Worm (Caenorhabditis elegans) whole organism, late embryonic: Measurements from ENCODE around the gene K08E7.8.

ENCODE experiments used
- C38D4.7 ChIP-seq: fragments of 200-800 bp; sonication (Bioruptor generic); optimal IDR thresholded peaks from 2 replicates; lab custom pipeline; 2018; ENCODE audit warnings: mild to moderate bottlenecking, missing genetic modification characterization, moderate library complexity, missing compliant biosample characterization
- K09A11.1 ChIP-seq: sonication (generic microtip); optimal IDR thresholded peaks from 2 replicates; lab custom pipeline; 2017; ENCODE audit warnings: antibody characterized with exemption, mild to moderate bottlenecking, missing genetic modification characterization, missing compliant biosample characterization; ENCODE audit not compliant: insufficient read depth
- T23F11.4 ChIP-seq: fragments of 200-800 bp; sonication (Bioruptor generic); optimal IDR thresholded peaks from 2 replicates; lab custom pipeline; 2018; ENCODE audit warnings: mild to moderate bottlenecking, missing genetic modification characterization, missing compliant biosample characterization
- Y22D7AL.16 ChIP-seq: sonication (generic microtip); optimal IDR thresholded peaks from 2 replicates; lab custom pipeline; 2016; ENCODE audit warnings: missing genetic modification characterization, missing compliant biosample characterization
- ama-1 ChIP-seq: fragments of 150-350 bp; optimal IDR thresholded peaks from 2 replicates; lab custom pipeline; 2014
- ceh-14 ChIP-seq: sonication (generic microtip); optimal IDR thresholded peaks from 2 replicates; lab custom pipeline; 2016; ENCODE audit warnings: missing genotype, missing genetic modification characterization, missing compliant biosample characterization
- ceh-18 ChIP-seq: sonication (generic microtip); optimal IDR thresholded peaks from 2 replicates; lab custom pipeline; 2016; ENCODE audit warnings: missing genetic modification characterization, missing compliant biosample characterization
- ceh-19 ChIP-seq: fragments of 200-800 bp; sonication (Bioruptor generic); optimal IDR thresholded peaks from 2 replicates; lab custom pipeline; 2018; ENCODE audit warnings: mild to moderate bottlenecking, missing genetic modification characterization, missing compliant biosample characterization
- ceh-2 ChIP-seq: sonication (generic microtip); optimal IDR thresholded peaks from 2 replicates; lab custom pipeline; 2016; ENCODE audit warnings: missing genotype, missing genetic modification characterization, missing compliant biosample characterization
- ceh-22 ChIP-seq: sonication (generic microtip); optimal IDR thresholded peaks from 2 replicates; lab custom pipeline; 2017; ENCODE audit warnings: missing biosample characterization, missing genetic modification characterization
- ceh-24 ChIP-seq: sonication (generic microtip); optimal IDR thresholded peaks from 2 replicates; lab custom pipeline; 2016; ENCODE audit warnings: mild to moderate bottlenecking, missing genetic modification characterization, missing compliant biosample characterization
- ceh-30 ChIP-seq: fragments of 150-350 bp; optimal IDR thresholded peaks from 2 replicates; lab custom pipeline; 2014; ENCODE audit warnings: missing biosample characterization, missing genetic modification characterization
- ceh-31 ChIP-seq: sonication (generic microtip); optimal IDR thresholded peaks from 2 replicates; lab custom pipeline; 2016; ENCODE audit warnings: missing genetic modification characterization, missing compliant biosample characterization
- ceh-34 ChIP-seq: sonication (generic microtip); optimal IDR thresholded peaks from 2 replicates; lab custom pipeline; 2016; ENCODE audit warnings: mild to moderate bottlenecking, missing genetic modification characterization, missing compliant biosample characterization
- ceh-45 ChIP-seq: fragments of 200-800 bp; sonication (Bioruptor generic); IDR thresholded peaks from 2 replicates; pipeline ENCODE4 v1.3.6; 2022; ENCODE audit warnings: missing genetic modification reagents, missing genetic modification characterization, missing compliant biosample characterization
- ceh-6 ChIP-seq: fragments of 200-800 bp; sonication (Bioruptor generic); optimal IDR thresholded peaks from 2 replicates; lab custom pipeline; 2018; ENCODE audit warnings: mild to moderate bottlenecking, missing genetic modification characterization, missing compliant biosample characterization
- dmd-4 ChIP-seq: sonication (generic microtip); optimal IDR thresholded peaks from 2 replicates; lab custom pipeline; 2016; ENCODE audit warnings: borderline replicate concordance, missing genetic modification characterization, missing compliant biosample characterization
- elt-2 ChIP-seq: sonication (generic microtip); optimal IDR thresholded peaks from 2 replicates; lab custom pipeline; 2016; ENCODE audit warnings: missing genetic modification reagents, missing genetic modification characterization, missing compliant biosample characterization
- ets-4 ChIP-seq: sonication (generic microtip); optimal IDR thresholded peaks from 2 replicates; lab custom pipeline; 2016; ENCODE audit warnings: missing genetic modification characterization, missing compliant biosample characterization
- eyg-1 ChIP-seq: sonication (generic microtip); optimal IDR thresholded peaks from 2 replicates; lab custom pipeline; 2016; ENCODE audit warnings: missing genotype, missing genetic modification characterization, missing compliant biosample characterization
- fax-1 ChIP-seq: sonication (generic microtip); optimal IDR thresholded peaks from 2 replicates; lab custom pipeline; 2016; ENCODE audit warnings: missing genotype, missing genetic modification characterization, missing compliant biosample characterization
- fkh-10 ChIP-seq: fragments of 150-350 bp; optimal IDR thresholded peaks from 2 replicates; lab custom pipeline; 2014; ENCODE audit warnings: missing biosample characterization, missing genetic modification reagents, missing genetic modification characterization
- fkh-6 ChIP-seq: sonication (generic microtip); optimal IDR thresholded peaks from 2 replicates; lab custom pipeline; 2016; ENCODE audit warnings: missing genetic modification characterization, missing compliant biosample characterization
- gmeb-2 ChIP-seq: sonication (generic microtip); optimal IDR thresholded peaks from 2 replicates; lab custom pipeline; 2016; ENCODE audit warnings: missing genetic modification characterization, inconsistent platforms, missing compliant biosample characterization
- hlh-15 ChIP-seq: sonication (generic microtip); optimal IDR thresholded peaks from 2 replicates; lab custom pipeline; 2016; ENCODE audit warnings: missing genetic modification characterization, missing compliant biosample characterization
- hlh-30 ChIP-seq: sonication (generic microtip); optimal IDR thresholded peaks from 2 replicates; lab custom pipeline; 2017; ENCODE audit warnings: antibody characterized with exemption, missing genetic modification characterization, missing compliant biosample characterization; ENCODE audit not compliant: insufficient read depth
- hlh-6 ChIP-seq: sonication (generic microtip); optimal IDR thresholded peaks from 2 replicates; lab custom pipeline; 2016; ENCODE audit warnings: missing genotype, missing genetic modification characterization, missing compliant biosample characterization
- hlh-8 ChIP-seq: sonication (generic microtip); optimal IDR thresholded peaks from 2 replicates; lab custom pipeline; 2016; ENCODE audit warnings: missing genotype, missing genetic modification characterization, missing compliant biosample characterization
- lim-6 ChIP-seq: sonication (generic microtip); optimal IDR thresholded peaks from 2 replicates; lab custom pipeline; 2016; ENCODE audit warnings: missing genetic modification characterization, missing compliant biosample characterization
- nfya-1 ChIP-seq: sonication (generic microtip); optimal IDR thresholded peaks from 2 replicates; lab custom pipeline; 2017; ENCODE audit warnings: missing genetic modification characterization, mild to moderate bottlenecking, missing compliant biosample characterization, antibody characterized with exemption, moderate library complexity
- nhr-232 ChIP-seq: sonication (generic microtip); optimal IDR thresholded peaks from 2 replicates; lab custom pipeline; 2016; ENCODE audit warnings: missing genetic modification characterization, missing compliant biosample characterization
- npax-4 ChIP-seq: sonication (generic microtip); optimal IDR thresholded peaks from 2 replicates; lab custom pipeline; 2016; ENCODE audit warnings: missing genetic modification characterization, missing compliant biosample characterization
- pag-3 ChIP-seq: sonication (generic microtip); optimal IDR thresholded peaks from 2 replicates; lab custom pipeline; 2016; ENCODE audit warnings: missing compliant biosample characterization, missing genetic modification characterization, borderline replicate concordance
- pat-9 ChIP-seq: fragments of 200-800 bp; sonication (Bioruptor generic); optimal IDR thresholded peaks from 2 replicates; lab custom pipeline; 2018; ENCODE audit warnings: mild to moderate bottlenecking, missing genetic modification characterization, moderate library complexity, missing compliant biosample characterization
- pax-1 ChIP-seq: fragments of 150-350 bp; optimal IDR thresholded peaks from 2 replicates; lab custom pipeline; 2014; ENCODE audit warnings: missing biosample characterization, missing genetic modification characterization
- pqm-1 ChIP-seq: sonication (generic microtip); optimal IDR thresholded peaks from 2 replicates; lab custom pipeline; 2016; ENCODE audit warnings: missing genetic modification characterization, missing compliant biosample characterization
- ref-2 ChIP-seq: sonication (generic microtip); optimal IDR thresholded peaks from 2 replicates; lab custom pipeline; 2016; ENCODE audit warnings: missing genetic modification characterization, missing compliant biosample characterization
- sdc-2 ChIP-seq: sonication (generic microtip); optimal IDR thresholded peaks from 2 replicates; lab custom pipeline; 2016; ENCODE audit warnings: missing genotype, missing genetic modification characterization, missing compliant biosample characterization
- sox-2 ChIP-seq: fragments of 200-800 bp; sonication (Bioruptor generic); IDR thresholded peaks from 2 replicates; pipeline ENCODE4 v1.3.6; 2022; ENCODE audit warnings: missing genetic modification reagents, missing genetic modification characterization, missing compliant biosample characterization
- syd-9 ChIP-seq: sonication (generic microtip); optimal IDR thresholded peaks from 2 replicates; lab custom pipeline; 2016; ENCODE audit warnings: mild to moderate bottlenecking, missing genetic modification characterization, moderate library complexity, missing compliant biosample characterization
- tbx-2 ChIP-seq: sonication (generic microtip); optimal IDR thresholded peaks from 2 replicates; lab custom pipeline; 2016; ENCODE audit warnings: missing genetic modification characterization, missing compliant biosample characterization
- unc-42 ChIP-seq: sonication (generic microtip); optimal IDR thresholded peaks from 2 replicates; lab custom pipeline; 2016; ENCODE audit warnings: missing genotype, missing genetic modification characterization, missing compliant biosample characterization
- unc-55 ChIP-seq: sonication (generic microtip); optimal IDR thresholded peaks from 2 replicates; lab custom pipeline; 2017; ENCODE audit warnings: missing biosample characterization, missing genetic modification reagents, missing genetic modification characterization
- unc-86 ChIP-seq: sonication (generic microtip); optimal IDR thresholded peaks from 2 replicates; lab custom pipeline; 2016; ENCODE audit warnings: missing genetic modification characterization, missing compliant biosample characterization

K08E7.8 gene

ce11 chrIV:12544624-12545023 lies 41.2 kb downstream of the K08E7.8 start:
- TF ChIP-seq ceh-14 (no peak), ama-1 (lab: Kevin White, UChicago) (no peak), ceh-2 (tag; lab: Kevin White, UChicago) (no peak), unc-86 (tag; lab: Kevin White, UChicago) (no peak), unc-42 (tag; lab: Kevin White, UChicago) (no peak), syd-9 (tag; lab: Kevin White, UChicago) (no peak), fax-1 (tag; lab: Kevin White, UChicago) (no peak), tbx-2 (tag; lab: Kevin White, UChicago) (no peak), gmeb-2 (tag; lab: Kevin White, UChicago) (no peak), unc-55 (GFP tag; lab: Kevin White, UChicago) (no peak)

- TF ChIP-seq ets-4 (no peak), ceh-24 (tag; lab: Kevin White, UChicago) (no peak), pat-9 (no peak), pax-1 (tag; lab: Kevin White, UChicago) (no peak), dmd-4 (tag; lab: Kevin White, UChicago) (no peak), ceh-2 (tag; lab: Kevin White, UChicago) (no peak), sdc-2 (tag; lab: Kevin White, UChicago) (no peak), nhr-232 (tag; lab: Kevin White, UChicago) (no peak), hlh-30 (tag; lab: Kevin White, UChicago) (no peak), ceh-31 (tag; lab: Kevin White, UChicago) (no peak), tbx-2 (tag; lab: Kevin White, UChicago) (no peak), ceh-18 (tag; lab: Kevin White, UChicago) (no peak), fkh-6 (tag; lab: Kevin White, UChicago) (no peak)
Observed at ce11 chrIV:12542011-12542410, 43.9 kb downstream of the K08E7.8 start, which contains the start of gene ham-1. Gene ham-1, plus strand, starts transcription at chrIV:12542183.

- TF ChIP-seq ceh-18 (tag; lab: Kevin White, UChicago) (no peak), unc-55 (GFP tag; lab: Kevin White, UChicago) (no peak), unc-42 (tag; lab: Kevin White, UChicago) (no peak), tbx-2 (tag; lab: Kevin White, UChicago) (no peak), ceh-30 (no peak), C38D4.7 (GFP tag; lab: Kevin White, UChicago) (no peak), gmeb-2 (tag; lab: Kevin White, UChicago) (no peak), hlh-15 (no peak), pqm-1 (tag; lab: Kevin White, UChicago) (no peak), fkh-10 (GFP tag; lab: Kevin White, UChicago) (no peak), ref-2 (no peak), lim-6 (tag; lab: Kevin White, UChicago) (no peak), fkh-6 (tag; lab: Kevin White, UChicago) (no peak), Y22D7AL.16 (tag; lab: Kevin White, UChicago) (no peak), ceh-31 (tag; lab: Kevin White, UChicago) (no peak), ceh-19 (GFP tag; lab: Kevin White, UChicago) (no peak), ceh-34 (no peak), elt-2 (tag; lab: Kevin White, UChicago) (no peak)
Observed at ce11 chrIV:12540242-12540641, 45.6 kb downstream of the K08E7.8 start.

- TF ChIP-seq hlh-30 (tag; lab: Kevin White, UChicago) (no peak), K09A11.1 (tag; lab: Kevin White, UChicago) (no peak), eyg-1 (no peak), unc-55 (GFP tag; lab: Kevin White, UChicago) (no peak), fkh-6 (tag; lab: Kevin White, UChicago) (no peak), ref-2 (no peak), hlh-8 (tag; lab: Kevin White, UChicago) (no peak), pat-9 (no peak), nfya-1 (tag; lab: Kevin White, UChicago) (no peak), nhr-232 (tag; lab: Kevin White, UChicago) (no peak), ceh-6 (GFP tag; lab: Kevin White, UChicago) (no peak), T23F11.4 (GFP tag; lab: Kevin White, UChicago) (no peak), npax-4 (tag; lab: Kevin White, UChicago) (no peak), fkh-10 (GFP tag; lab: Kevin White, UChicago) (no peak), ceh-45 (GFP tag; lab: Robert Waterston, UW) (no peak), sox-2 (no peak), ceh-22 (tag; lab: Kevin White, UChicago) (no peak), hlh-6 (no peak), pag-3 (tag; lab: Kevin White, UChicago) (no peak)
Observed at ce11 chrIV:12537694-12538093, 48.2 kb downstream of the K08E7.8 start.
